Fruit fly (Drosophila melanogaster) whole organism, embryonic: ENCODE measurements around the gene qjt.
A peak's percentile ranks its signal among the peaks of the same experiment; 100 is the strongest.

Experiments used
- Antp ChIP-seq: fragments of 200-800 bp; sonication (Bioruptor generic); optimal IDR thresholded peaks from 3 replicates; lab custom pipeline; 2016; ENCODE audit warnings: missing biosample characterization, missing genetic modification characterization
- B-H1 ChIP-seq: fragments of 200-800 bp; sonication (Bioruptor generic); IDR thresholded peaks from 3 replicates; pipeline ENCODE4 v1.3.6; 2022; ENCODE audit warnings: missing biosample characterization, missing genetic modification characterization
- CG10543 ChIP-seq: fragments of 200-800 bp; sonication (Bioruptor generic); optimal IDR thresholded peaks from 3 replicates; lab custom pipeline; 2017; ENCODE audit warnings: missing biosample characterization, mild to moderate bottlenecking, missing genetic modification characterization, moderate library complexity
- CG11504 ChIP-seq: fragments of 200-800 bp; sonication (Bioruptor generic); optimal IDR thresholded peaks from 3 replicates; lab custom pipeline; 2019; ENCODE audit warnings: missing biosample characterization, mild to moderate bottlenecking, missing genetic modification characterization, moderate library complexity
- CG15269 ChIP-seq: fragments of 200-800 bp; sonication (Bioruptor generic); optimal IDR thresholded peaks from 2 replicates; lab custom pipeline; 2018; ENCODE audit warnings: missing biosample characterization, mild to moderate bottlenecking, missing genetic modification characterization, moderate library complexity
- CG3065 ChIP-seq: fragments of 200-800 bp; sonication (Bioruptor generic); optimal IDR thresholded peaks from 2 replicates; lab custom pipeline; 2016; ENCODE audit warnings: missing biosample characterization, missing genetic modification characterization
- CG32767 ChIP-seq: fragments of 200-800 bp; sonication (Bioruptor generic); IDR thresholded peaks from 2 replicates; pipeline ENCODE4 v1.3.6; 2022; ENCODE audit warnings: missing biosample characterization, missing genetic modification characterization
- CG4617 ChIP-seq: fragments of 200-800 bp; sonication (Bioruptor generic); optimal IDR thresholded peaks from 3 replicates; lab custom pipeline; 2016; ENCODE audit warnings: missing biosample characterization, missing genetic modification characterization, borderline replicate concordance
- CG6689 ChIP-seq: fragments of 200-800 bp; sonication (Bioruptor generic); IDR thresholded peaks from 2 replicates; pipeline ENCODE4 v1.3.6; 2022; ENCODE audit warnings: missing biosample characterization, missing genetic modification characterization
- CoRest ChIP-seq: fragments of 200-800 bp; sonication (Bioruptor generic); optimal IDR thresholded peaks from 3 replicates; lab custom pipeline; 2018; ENCODE audit warnings: missing biosample characterization, mild to moderate bottlenecking, missing genetic modification characterization, moderate library complexity
- D19A ChIP-seq: fragments of 200-800 bp; optimal IDR thresholded peaks from 3 replicates; lab custom pipeline; 2019; ENCODE audit warnings: missing biosample characterization, mild to moderate bottlenecking, missing genetic modification characterization, moderate library complexity
- Dip2 ChIP-seq: fragments of 200-800 bp; sonication (Bioruptor generic); IDR thresholded peaks from 2 replicates; pipeline ENCODE4 v1.3.6; 2022; ENCODE audit warnings: missing biosample characterization, missing genetic modification characterization
- Fer1 ChIP-seq: fragments of 200-800 bp; sonication (Bioruptor generic); optimal IDR thresholded peaks from 2 replicates; lab custom pipeline; 2017; ENCODE audit warnings: missing biosample characterization, mild to moderate bottlenecking, missing genetic modification characterization
- HLHmδ ChIP-seq: fragments of 200-800 bp; sonication (Bioruptor generic); optimal IDR thresholded peaks from 2 replicates; lab custom pipeline; 2018; ENCODE audit warnings: missing biosample characterization, mild to moderate bottlenecking, missing genetic modification characterization, moderate library complexity
- Hmx ChIP-seq: fragments of 200-800 bp; sonication (Bioruptor generic); optimal IDR thresholded peaks from 2 replicates; lab custom pipeline; 2016; ENCODE audit warnings: missing biosample characterization, missing genetic modification characterization
- Mes4 ChIP-seq: fragments of 200-800 bp; sonication (Bioruptor generic); optimal IDR thresholded peaks from 2 replicates; lab custom pipeline; 2016; ENCODE audit warnings: missing biosample characterization, missing genetic modification characterization
- Nf-YB ChIP-seq: fragments of 200-800 bp; sonication (Bioruptor generic); optimal IDR thresholded peaks from 3 replicates; lab custom pipeline; 2019; ENCODE audit warnings: missing biosample characterization, mild to moderate bottlenecking, missing genetic modification characterization, moderate library complexity
- Six4 ChIP-seq: fragments of 200-800 bp; sonication (Bioruptor generic); optimal IDR thresholded peaks from 2 replicates; lab custom pipeline; 2016; ENCODE audit warnings: missing biosample characterization, missing genetic modification characterization
- Vsx1 ChIP-seq: fragments of 200-800 bp; sonication (Bioruptor generic); optimal IDR thresholded peaks from 2 replicates; lab custom pipeline; 2017; ENCODE audit warnings: missing biosample characterization, mild to moderate bottlenecking, missing genetic modification characterization, missing genetic modification reagents
- ato ChIP-seq: fragments of 200-800 bp; sonication (Bioruptor generic); IDR thresholded peaks from 2 replicates; pipeline ENCODE4 v1.3.6; 2022; ENCODE audit warnings: missing biosample characterization, missing genetic modification characterization; ENCODE audit not compliant: partially characterized antibody
- bbx ChIP-seq: fragments of 200-800 bp; sonication (Bioruptor generic); IDR thresholded peaks from 2 replicates; pipeline ENCODE4 v1.3.6; 2022; ENCODE audit warnings: missing biosample characterization, missing genetic modification characterization; ENCODE audit not compliant: partially characterized antibody
- bsh ChIP-seq, 2 experiments: fragments of 200-800 bp; sonication (Bioruptor generic); optimal IDR thresholded peaks; 2 replicates each; lab custom pipeline; 2017 to 2018; ENCODE audit warnings: mild to moderate bottlenecking in 2 of 2, missing biosample characterization in 2 of 2, missing genetic modification characterization in 2 of 2, moderate library complexity in 1 of 2
- chinmo ChIP-seq: fragments of 200-800 bp; sonication (Bioruptor generic); IDR thresholded peaks from 4 replicates; pipeline ENCODE4 v1.3.6; 2022; ENCODE audit warnings: missing biosample characterization, missing genetic modification characterization; ENCODE audit not compliant: partially characterized antibody
- danr ChIP-seq: fragments of 200-800 bp; sonication (Bioruptor generic); IDR thresholded peaks from 2 replicates; pipeline ENCODE4 v1.3.6; 2022; ENCODE audit warnings: missing biosample characterization, missing genetic modification characterization
- dysf ChIP-seq: fragments of 200-800 bp; sonication (Bioruptor generic); IDR thresholded peaks from 3 replicates; pipeline ENCODE4 v1.3.6; 2022; ENCODE audit warnings: missing biosample characterization, missing genetic modification characterization
- fru ChIP-seq: fragments of >200 bp; optimal IDR thresholded peaks from 2 replicates; lab custom pipeline; 2017
- fu2 ChIP-seq: fragments of 200-800 bp; sonication (Bioruptor generic); optimal IDR thresholded peaks from 2 replicates; lab custom pipeline; 2016; ENCODE audit warnings: missing biosample characterization, missing genetic modification characterization
- grn ChIP-seq: fragments of 200-800 bp; sonication (Bioruptor generic); optimal IDR thresholded peaks from 3 replicates; lab custom pipeline; 2017; ENCODE audit warnings: missing biosample characterization, missing genetic modification characterization
- her ChIP-seq: fragments of 200-800 bp; sonication (Bioruptor generic); optimal IDR thresholded peaks from 2 replicates; lab custom pipeline; 2016; ENCODE audit warnings: missing biosample characterization, missing genetic modification characterization
- ind ChIP-seq: fragments of 200-800 bp; sonication (Bioruptor generic); optimal IDR thresholded peaks from 3 replicates; lab custom pipeline; 2016; ENCODE audit warnings: missing biosample characterization, missing genetic modification characterization
- jigr1 ChIP-seq: fragments of 200-800 bp; sonication (Bioruptor generic); IDR thresholded peaks from 3 replicates; pipeline ENCODE4 v1.3.6; 2022; ENCODE audit warnings: missing biosample characterization, missing genetic modification characterization
- lola ChIP-seq, 3 experiments: fragments of >200 bp in 2 of 3; fragments of 200-800 bp in 1 of 3; sonication (Bioruptor generic) in 1 of 3; optimal IDR thresholded peaks; 2 replicates each; lab custom pipeline; 2017 to 2019; ENCODE audit warnings: missing biosample characterization in 3 of 3, missing genetic modification characterization in 3 of 3, mild to moderate bottlenecking in 1 of 3, moderate library complexity in 1 of 3
- lov ChIP-seq, 2 experiments: fragments of 200-800 bp in 1 of 2; fragments of >200 bp in 1 of 2; sonication (Bioruptor generic) in 1 of 2; IDR thresholded peaks in 1 of 2; optimal IDR thresholded peaks in 1 of 2; 2 replicates in 1 of 2; 3 replicates in 1 of 2; pipeline versions ENCODE4 v1.3.6 to Lab custom; 2017 to 2022; ENCODE audit warnings: missing biosample characterization in 1 of 2, missing genetic modification characterization in 1 of 2
- pita ChIP-seq: fragments of 200-800 bp; sonication (Bioruptor generic); optimal IDR thresholded peaks from 2 replicates; lab custom pipeline; 2017; ENCODE audit warnings: missing biosample characterization, mild to moderate bottlenecking, missing genetic modification characterization
- scrt ChIP-seq: fragments of 200-800 bp; sonication (Bioruptor generic); optimal IDR thresholded peaks from 2 replicates; lab custom pipeline; 2018; ENCODE audit warnings: missing biosample characterization, mild to moderate bottlenecking, missing genetic modification characterization, moderate library complexity
- tgo ChIP-seq: fragments of 200-800 bp; sonication (Bioruptor generic); IDR thresholded peaks from 3 replicates; pipeline ENCODE4 v1.3.6; 2022; ENCODE audit warnings: missing biosample characterization, missing genetic modification characterization
- tx ChIP-seq: fragments of 200-800 bp; sonication (Bioruptor generic); optimal IDR thresholded peaks from 2 replicates; lab custom pipeline; 2016; ENCODE audit warnings: missing biosample characterization, missing genetic modification characterization
- wor ChIP-seq: fragments of 200-800 bp; sonication (Bioruptor generic); IDR thresholded peaks from 2 replicates; pipeline ENCODE4 v1.3.6; 2022; ENCODE audit warnings: missing biosample characterization, missing genetic modification characterization
- zf30C ChIP-seq: fragments of 200-800 bp; sonication (Bioruptor generic); optimal IDR thresholded peaks from 3 replicates; lab custom pipeline; 2018; ENCODE audit warnings: missing biosample characterization, mild to moderate bottlenecking, missing genetic modification characterization

qjt gene

DNA sequence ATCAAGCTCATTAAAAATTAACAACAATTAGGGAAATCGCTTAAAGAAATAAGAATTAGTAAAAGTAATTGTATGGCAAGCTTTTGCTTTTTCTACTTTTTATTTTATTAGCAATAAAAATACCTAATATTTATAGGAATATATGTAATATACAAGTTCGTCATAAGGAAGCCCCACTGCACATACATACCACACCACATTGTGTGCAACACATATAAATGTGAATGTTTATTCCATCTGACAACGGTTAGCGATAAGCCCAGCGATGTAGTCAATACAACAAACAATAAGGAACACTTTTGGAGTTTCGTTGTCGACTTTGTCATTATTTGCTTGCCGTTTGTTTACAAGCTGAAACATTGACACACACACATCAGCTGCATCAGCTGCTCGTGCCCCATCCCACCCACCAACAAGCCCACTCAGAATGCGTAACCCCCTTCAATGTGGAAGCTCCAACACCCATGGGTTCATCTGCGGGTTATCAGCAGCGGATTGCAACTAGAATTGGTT, 6.4 kb downstream of the qjt start (continued):
- TF ChIP-seq Six4 (GFP tag; lab: Kevin White, UChicago) (peak; percentile 66), Fer1 (GFP tag; lab: Kevin White, UChicago) (peak; percentile 47), fru (lab: Kevin White, UChicago) (no peak), HLHmδ (peak; percentile 99), wor (GFP tag; lab: Robert Waterston, UW) (no peak), lola (GFP tag; optimal IDR thresholded peaks at IDR 0.05; lab: Kevin White, UChicago) (peak in 1 of 3 experiments; percentile 86), bsh (GFP tag; optimal IDR thresholded peaks at IDR 0.05; lab: Kevin White, UChicago) (peak; percentile 8 to 92), lov (optimal IDR thresholded peaks at IDR 0.05; lab: Kevin White, UChicago) (no peak), lov (GFP tag; IDR thresholded peaks at IDR 0.05; lab: Robert Waterston, UW) (peak; percentile 89; the same call in 2 of the 3 replicates), Hmx (GFP tag; lab: Kevin White, UChicago) (no peak), zf30C (no peak), CG10543 (GFP tag; lab: Kevin White, UChicago) (peak; percentile 55), CG11504 (tag; lab: Kevin White, UChicago) (peak; percentile 63), grn (GFP tag; lab: Kevin White, UChicago) (peak; percentile 79), Mes4 (GFP tag; lab: Kevin White, UChicago) (peak; percentile 71), CoRest (peak; percentile 46), ind (GFP tag; lab: Kevin White, UChicago) (no peak), danr (GFP tag; lab: Robert Waterston, UW) (no peak), ato (no peak), Antp (GFP tag; lab: Kevin White, UChicago) (peak; percentile 48), D19A (peak; percentile 70), Dip2 (GFP tag; lab: Robert Waterston, UW) (no peak), dysf (GFP tag; lab: Robert Waterston, UW) (no peak), Nf-YB (peak; percentile 66), chinmo (GFP tag; lab: Robert Waterston, UW) (0 out of 4 replicates have a peak, but pooled peaks have one; percentile 23), jigr1 (GFP tag; lab: Robert Waterston, UW) (no peak), tx (GFP tag; lab: Kevin White, UChicago) (no peak), fu2 (GFP tag; lab: Kevin White, UChicago) (no peak), scrt (GFP tag; lab: Kevin White, UChicago) (peak; percentile 66), CG4617 (peak; percentile 29), CG3065 (GFP tag; lab: Kevin White, UChicago) (peak; percentile 38), CG6689 (GFP tag; lab: Robert Waterston, UW) (no peak), CG15269 (tag; lab: Kevin White, UChicago) (no peak)

- TF ChIP-seq her (GFP tag; lab: Kevin White, UChicago), result no peak
- TF ChIP-seq Hmx (GFP tag; lab: Kevin White, UChicago), result no peak
- TF ChIP-seq pita, result no peak
- TF ChIP-seq tgo (GFP tag; lab: Robert Waterston, UW), result no peak
- TF ChIP-seq CG32767 (GFP tag; lab: Robert Waterston, UW), result no peak
- no peak for TF ChIP-seq bbx (GFP tag; lab: Robert Waterston, UW)
- no peak for TF ChIP-seq B-H1 (GFP tag; lab: Robert Waterston, UW)
- no peak for TF ChIP-seq Vsx1
Measured at dm6 chr3L:17486130-17486529, 7.2 kb downstream of the qjt start, which contains the start of gene CG6333. Gene CG6333 (minus strand): TSS chr3L:17486230.
